Worm (Caenorhabditis elegans): ENCODE results near the gene Y38F1A.4.

The Y38F1A.4 gene

DNA sequence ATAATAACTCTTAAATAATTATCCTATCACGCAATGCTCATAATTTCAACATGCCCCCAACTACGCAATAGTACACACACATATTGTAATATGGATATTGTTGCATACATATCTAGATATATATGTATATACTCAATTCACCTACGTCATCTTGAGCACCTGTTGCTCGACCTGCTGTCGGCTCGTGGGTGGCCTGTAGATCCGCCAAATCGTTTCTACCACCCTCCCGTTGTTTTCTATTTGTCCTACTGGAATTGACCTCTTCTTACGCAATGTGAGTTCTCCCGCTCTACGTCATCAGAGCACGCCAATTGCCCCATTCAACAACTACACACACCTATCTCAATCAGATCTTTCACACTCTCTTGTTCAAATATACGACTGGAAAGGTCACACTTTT is 16.3 kb upstream of the Y38F1A.4 start:
- TF ChIP-seq hlh-1 (tag; optimal IDR thresholded peaks at IDR 0.05), result peak; percentile 60
- peak; percentile 13 for TF ChIP-seq elt-1 (tag; optimal IDR thresholded peaks at IDR 0.05; ENCODE audit: borderline replicate concordance, insufficient read depth)
- TF ChIP-seq lin-13 (tag; optimal IDR thresholded peaks at IDR 0.05), result no peak
- no peak for TF ChIP-seq unc-62 (GFP tag; optimal IDR thresholded peaks at IDR 0.05)
- TF ChIP-seq cnd-1 (tag; optimal IDR thresholded peaks at IDR 0.05), result peak; percentile 40
- no peak for TF ChIP-seq elt-3 (tag; optimal IDR thresholded peaks at IDR 0.05)
- TF ChIP-seq zip-8 (tag; optimal IDR thresholded peaks at IDR 0.05), result peak; percentile 80
- TF ChIP-seq nhr-2 (tag; optimal IDR thresholded peaks at IDR 0.05), result peak; percentile 98
- TF ChIP-seq ceh-39 (tag; optimal IDR thresholded peaks at IDR 0.05), result peak; percentile 27
- no peak for TF ChIP-seq mls-2 (tag; optimal IDR thresholded peaks at IDR 0.05)

ce11 chrII:12984709-12985108 is 15.2 kb upstream of the Y38F1A.4 start:
- TF ChIP-seq sem-2 (GFP tag; optimal IDR thresholded peaks at IDR 0.05) (no peak), unc-62 (GFP tag; optimal IDR thresholded peaks at IDR 0.05) (no peak), M03D4.4 (tag; optimal IDR thresholded peaks at IDR 0.05) (no peak), nhr-2 (tag; optimal IDR thresholded peaks at IDR 0.05) (peak; percentile 58), nhr-28 (tag; optimal IDR thresholded peaks at IDR 0.05) (no peak), cnd-1 (tag; optimal IDR thresholded peaks at IDR 0.05) (peak; percentile 47), tbx-8 (GFP tag; optimal IDR thresholded peaks at IDR 0.05) (no peak), ces-1 (GFP tag; optimal IDR thresholded peaks at IDR 0.05) (no peak), nhr-76 (tag; optimal IDR thresholded peaks at IDR 0.05) (no peak), mls-2 (tag; optimal IDR thresholded peaks at IDR 0.05) (no peak), hlh-1 (tag; optimal IDR thresholded peaks at IDR 0.05) (no peak), zip-8 (tag; optimal IDR thresholded peaks at IDR 0.05) (peak; percentile 15), elt-3 (tag; optimal IDR thresholded peaks at IDR 0.05) (no peak), lin-32 (GFP tag; optimal IDR thresholded peaks at IDR 0.05) (peak; percentile 90), nhr-12 (tag; optimal IDR thresholded peaks at IDR 0.05) (no peak), pha-4 (tag; optimal IDR thresholded peaks at IDR 0.05) (no peak)

ce11 chrII:12982830-12983229 is 13.3 kb upstream of the Y38F1A.4 start:
- no peak for TF ChIP-seq mab-5 (tag; optimal IDR thresholded peaks at IDR 0.05)
- no peak for TF ChIP-seq sptf-1 (tag; optimal IDR thresholded peaks at IDR 0.05)
- no peak for TF ChIP-seq snpc-4 (tag; optimal IDR thresholded peaks at IDR 0.05)
- no peak for TF ChIP-seq nhr-2 (tag; optimal IDR thresholded peaks at IDR 0.05)
- no peak for TF ChIP-seq elt-3 (tag; optimal IDR thresholded peaks at IDR 0.05)
- TF ChIP-seq mls-2 (tag; optimal IDR thresholded peaks at IDR 0.05), result no peak
- TF ChIP-seq blmp-1 (tag; optimal IDR thresholded peaks at IDR 0.05), result no peak
- TF ChIP-seq zip-8 (tag; optimal IDR thresholded peaks at IDR 0.05), result no peak
- TF ChIP-seq elt-1 (tag; optimal IDR thresholded peaks at IDR 0.05; ENCODE audit: borderline replicate concordance, insufficient read depth), result no peak
- TF ChIP-seq ceh-39 (tag; optimal IDR thresholded peaks at IDR 0.05), result no peak
- TF ChIP-seq ces-1 (GFP tag; optimal IDR thresholded peaks at IDR 0.05), result no peak
- no peak for TF ChIP-seq ceh-43 (GFP tag; optimal IDR thresholded peaks at IDR 0.05)
- TF ChIP-seq mep-1 (tag; optimal IDR thresholded peaks at IDR 0.05), result no peak
- TF ChIP-seq lsy-2 (tag; optimal IDR thresholded peaks at IDR 0.05), result no peak

DNA sequence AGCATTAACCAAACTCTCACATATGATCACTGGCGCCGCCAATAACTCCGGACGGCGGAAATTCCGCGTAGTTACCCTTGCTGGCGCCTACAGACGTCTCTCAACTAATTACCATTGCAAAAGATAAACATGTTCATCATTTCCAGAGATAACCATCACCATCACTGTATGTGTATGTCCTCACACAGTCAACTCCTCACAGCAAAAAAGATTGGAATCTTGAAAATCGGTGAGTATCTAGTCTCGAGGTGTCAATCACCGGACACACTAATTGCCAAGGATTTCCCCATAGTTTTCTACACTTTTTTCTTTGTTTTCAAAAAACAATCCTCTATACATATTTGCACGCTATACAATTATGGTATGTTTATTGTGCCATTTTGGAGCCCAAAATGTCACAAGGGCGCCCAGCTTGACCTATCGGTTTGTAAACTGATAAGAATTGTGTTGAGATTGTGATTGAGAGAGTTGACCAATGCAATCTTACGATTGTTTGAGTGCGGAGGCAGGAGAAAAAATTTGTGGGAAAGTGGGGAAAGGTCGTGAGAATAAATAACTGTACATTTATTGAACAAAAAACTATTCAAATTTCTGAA is 12.6 kb upstream of the Y38F1A.4 start:
- TF ChIP-seq lin-13 (tag; optimal IDR thresholded peaks at IDR 0.05), result no peak
- TF ChIP-seq blmp-1 (tag; optimal IDR thresholded peaks at IDR 0.05), result no peak
- peak; percentile 86 for TF ChIP-seq elt-1 (tag; optimal IDR thresholded peaks at IDR 0.05; ENCODE audit: borderline replicate concordance, insufficient read depth)
- TF ChIP-seq lin-32 (GFP tag; optimal IDR thresholded peaks at IDR 0.05), result no peak
- TF ChIP-seq sem-2 (GFP tag; optimal IDR thresholded peaks at IDR 0.05), result no peak
- TF ChIP-seq unc-120 (tag; optimal IDR thresholded peaks at IDR 0.05; ENCODE audit: poor library complexity, severe bottlenecking), result no peak
- no peak for TF ChIP-seq nhr-28 (tag; optimal IDR thresholded peaks at IDR 0.05)
- TF ChIP-seq mep-1 (tag; optimal IDR thresholded peaks at IDR 0.05), result no peak
- no peak for TF ChIP-seq sptf-1 (tag; optimal IDR thresholded peaks at IDR 0.05)
- no peak for TF ChIP-seq cnd-1 (tag; optimal IDR thresholded peaks at IDR 0.05)
- peak; percentile 55 for TF ChIP-seq unc-62 (GFP tag; optimal IDR thresholded peaks at IDR 0.05)
- TF ChIP-seq flh-1 (GFP tag; optimal IDR thresholded peaks at IDR 0.05), result no peak

ce11 chrII:12980212-12980611 is 10.7 kb upstream of the Y38F1A.4 start, which contains the start of gene cyd-1:
cyd-1 (plus strand) TSS chrII:12980591.
- TF ChIP-seq elt-1 (tag; optimal IDR thresholded peaks at IDR 0.05; ENCODE audit: borderline replicate concordance, insufficient read depth) (peak; percentile 18), hlh-1 (tag; optimal IDR thresholded peaks at IDR 0.05) (no peak), nhr-2 (tag; optimal IDR thresholded peaks at IDR 0.05) (no peak), ces-1 (GFP tag; optimal IDR thresholded peaks at IDR 0.05) (no peak), mep-1 (tag; optimal IDR thresholded peaks at IDR 0.05) (no peak), lin-13 (tag; optimal IDR thresholded peaks at IDR 0.05) (no peak), ceh-83 (GFP tag; optimal IDR thresholded peaks at IDR 0.05) (no peak)
